Fruit fly (Drosophila melanogaster) whole organism, wandering third instar larva: ENCODE results near the gene ry.
A peak's percentile ranks its signal among the peaks of the same experiment; 100 is the strongest.

Experiments used
- Dfd ChIP-seq: fragments of >200 bp; optimal IDR thresholded peaks from 2 replicates; lab custom pipeline; 2017; ENCODE audit warnings: missing biosample characterization, missing genetic modification characterization
- Myc ChIP-seq: fragments of >200 bp; optimal IDR thresholded peaks from 2 replicates; lab custom pipeline; 2017
- br ChIP-seq: fragments of 200-800 bp; sonication (Bioruptor generic); optimal IDR thresholded peaks from 2 replicates; lab custom pipeline; 2016; ENCODE audit warnings: missing biosample characterization, missing genetic modification characterization
- fru ChIP-seq: fragments of 200-800 bp; sonication (Bioruptor generic); optimal IDR thresholded peaks from 3 replicates; lab custom pipeline; 2016; ENCODE audit warnings: missing biosample characterization, mild to moderate bottlenecking, missing genetic modification characterization
- h ChIP-seq: fragments of 200-800 bp; sonication (Bioruptor generic); optimal IDR thresholded peaks from 3 replicates; lab custom pipeline; 2016; ENCODE audit warnings: missing biosample characterization, mild to moderate bottlenecking, missing genetic modification characterization
- jim ChIP-seq: fragments of 175-275, 200-325 bp; sonication (Bioruptor generic); optimal IDR thresholded peaks from 2 replicates; lab custom pipeline; 2016; ENCODE audit warnings: missing biosample characterization, mild to moderate bottlenecking, missing genetic modification characterization
- psq ChIP-seq: fragments of 200-800 bp; sonication (Bioruptor generic); optimal IDR thresholded peaks from 3 replicates; lab custom pipeline; 2017; ENCODE audit warnings: missing biosample characterization, mild to moderate bottlenecking, missing genetic modification characterization, moderate library complexity
- rgr ChIP-seq: fragments of 200-800 bp; sonication (Bioruptor generic); optimal IDR thresholded peaks from 3 replicates; lab custom pipeline; 2016; ENCODE audit warnings: missing biosample characterization, mild to moderate bottlenecking, missing genetic modification characterization
- tai ChIP-seq: sonication (Bioruptor generic); optimal IDR thresholded peaks from 2 replicates; lab custom pipeline; 2016; ENCODE audit warnings: missing biosample characterization, missing genetic modification characterization
- usp ChIP-seq: fragments of >200 bp; optimal IDR thresholded peaks from 2 replicates; lab custom pipeline; 2017; ENCODE audit warnings: missing biosample characterization, missing genetic modification characterization

DNA sequence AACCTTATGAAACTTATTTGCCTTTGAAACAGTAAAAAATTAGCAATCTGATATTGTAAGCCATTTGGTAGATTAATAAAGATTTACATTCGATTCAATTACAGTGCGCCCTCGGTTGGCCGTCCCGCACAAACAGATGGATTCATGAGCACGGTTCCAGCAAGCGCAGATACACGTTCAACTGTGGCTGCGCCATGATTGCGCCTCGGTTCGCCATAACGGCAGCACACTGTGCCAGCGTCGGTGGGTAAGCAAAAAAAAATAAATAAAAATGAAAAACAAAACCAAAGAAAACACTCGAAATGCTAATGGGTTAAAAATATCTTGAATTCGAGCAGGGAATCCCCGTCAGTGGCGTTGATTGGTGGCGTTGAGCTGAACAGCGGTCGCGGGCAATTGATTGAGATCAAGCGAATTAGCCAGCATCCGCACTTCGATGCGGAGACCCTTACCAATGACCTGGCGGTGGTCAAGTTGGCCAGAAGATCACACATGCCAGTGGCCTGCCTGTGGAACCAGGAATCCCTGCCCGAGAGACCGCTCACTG is 6.8 kb downstream of the ry start:
- no peak for TF ChIP-seq tai (GFP tag; lab: Kevin White, UChicago)
- TF ChIP-seq Myc (lab: Kevin White, UChicago): no peak
- TF ChIP-seq br (GFP tag; lab: Kevin White, UChicago): peak; percentile 29
- peak; percentile 25 for TF ChIP-seq fru (GFP tag; lab: Kevin White, UChicago)
- no peak for TF ChIP-seq Dfd
- TF ChIP-seq psq (GFP tag; lab: Kevin White, UChicago): no peak
- peak; percentile 35 for TF ChIP-seq h (GFP tag; lab: Kevin White, UChicago)
- TF ChIP-seq usp (GFP tag; lab: Kevin White, UChicago): no peak
- peak; percentile 82 for TF ChIP-seq jim (GFP tag; lab: Kevin White, UChicago)
- no peak for TF ChIP-seq rgr (GFP tag; lab: Kevin White, UChicago)
